Worm (Caenorhabditis elegans) whole organism, midembryonic: Measurements from ENCODE around the gene cest-2.2.
"Not testable (repeated sequence)": the region's sequence is repeated elsewhere in the genome, so short reads cannot be mapped to it uniquely, and the experiment has no call there.

ENCODE experiments used
- T22C8.4 ChIP-seq: fragments of 200-800 bp; sonication (Bioruptor generic); IDR thresholded peaks from 2 replicates; pipeline ENCODE4 v1.3.6; 2022; ENCODE audit warnings: missing genetic modification characterization, missing compliant biosample characterization
- cog-1 ChIP-seq: sonication (generic microtip); optimal IDR thresholded peaks from 2 replicates; lab custom pipeline; 2016; ENCODE audit warnings: missing genetic modification characterization, missing compliant biosample characterization
- flt-1 ChIP-seq: fragments of 200-800 bp; sonication (Bioruptor generic); IDR thresholded peaks from 2 replicates; pipeline ENCODE4 v1.3.6; 2022; ENCODE audit warnings: missing genetic modification characterization, missing compliant biosample characterization
- klf-2 ChIP-seq: fragments of 200-800 bp; sonication (Bioruptor generic); conservative IDR thresholded peaks from 2 replicates; pipeline ENCODE4 v1.3.6; 2022; ENCODE audit warnings: missing genetic modification reagents, missing genetic modification characterization, missing compliant biosample characterization
- med-1 ChIP-seq: sonication (generic microtip); optimal IDR thresholded peaks from 2 replicates; lab custom pipeline; 2017; ENCODE audit warnings: missing genetic modification characterization, mild to moderate bottlenecking, missing compliant biosample characterization, antibody characterized with exemption, missing genetic modification reagents; ENCODE audit not compliant: insufficient read depth
- ref-1 ChIP-seq: fragments of 200-800 bp; sonication (Bioruptor generic); conservative IDR thresholded peaks from 2 replicates; pipeline ENCODE4 v1.3.6; 2022; ENCODE audit warnings: missing genetic modification reagents, missing genetic modification characterization, missing compliant biosample characterization
- tab-1 ChIP-seq: fragments of 200-800 bp; sonication (Bioruptor generic); IDR thresholded peaks from 2 replicates; pipeline ENCODE4 v1.3.6; 2022; ENCODE audit warnings: missing genetic modification characterization, missing compliant biosample characterization
- ztf-23 ChIP-seq: fragments of 200-800 bp; sonication (Bioruptor generic); IDR thresholded peaks from 2 replicates; pipeline ENCODE4 v1.3.6; 2022; ENCODE audit warnings: missing genetic modification reagents, missing genetic modification characterization, missing compliant biosample characterization
- ztf-29 ChIP-seq: fragments of 200-800 bp; sonication (Bioruptor generic); IDR thresholded peaks from 2 replicates; pipeline ENCODE4 v1.3.6; 2022; ENCODE audit warnings: missing genetic modification reagents, missing genetic modification characterization, missing compliant biosample characterization

Gene cest-2.2

DNA sequence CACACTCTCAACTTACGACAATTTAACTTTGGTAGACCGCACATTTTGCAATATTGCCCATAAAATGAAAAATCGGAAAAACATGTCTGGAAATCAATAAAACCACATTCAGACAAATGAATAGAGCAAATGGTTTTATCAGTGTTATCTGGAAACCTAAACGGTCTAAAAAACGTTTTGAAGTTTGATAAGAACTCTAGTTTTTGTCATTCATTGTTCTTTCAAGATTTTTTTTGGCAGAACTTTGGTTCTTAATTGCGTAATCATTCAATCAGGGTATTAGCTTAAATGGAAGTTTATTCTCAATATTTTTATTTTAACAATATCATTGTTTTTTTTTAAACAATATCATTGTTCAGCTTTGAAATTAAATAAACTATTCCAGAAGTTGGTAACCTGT is at the start of gene cest-2.2:
Gene cest-2.2 (minus strand): TSS at position 140 of the 400 bp plus-strand sequence.
- TF ChIP-seq ref-1 (GFP tag; lab: Robert Waterston, UW) (no peak), ztf-23 (no peak), ztf-29 (GFP tag; lab: Robert Waterston, UW) (no peak), tab-1 (GFP tag; lab: Robert Waterston, UW) (no peak), klf-2 (GFP tag; lab: Robert Waterston, UW) (no peak), med-1 (GFP tag; lab: Kevin White, UChicago) (no peak), cog-1 (tag; lab: Kevin White, UChicago) (no peak), T22C8.4 (no peak), flt-1 (GFP tag; lab: Robert Waterston, UW) (no peak)

DNA sequence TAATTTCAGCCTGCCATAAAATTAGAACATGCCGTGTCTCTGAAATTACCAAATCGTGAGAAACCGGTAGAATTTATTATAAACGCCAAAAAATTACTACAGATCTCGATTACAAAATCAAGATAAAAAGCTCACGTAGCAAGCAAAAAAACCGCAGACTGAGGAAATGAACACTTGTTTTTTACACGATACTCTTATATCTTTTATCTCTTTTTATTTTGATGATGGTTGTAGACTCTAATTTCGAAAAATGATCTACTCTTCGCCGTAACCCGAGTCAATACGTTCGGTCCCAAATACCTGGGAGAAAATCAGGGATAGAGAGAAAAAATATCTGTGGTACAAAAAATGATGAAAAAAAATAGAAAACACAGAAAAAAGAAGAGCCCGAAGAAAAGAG is 48.0 kb upstream of the cest-2.2 start:
- TF ChIP-seq tab-1 (GFP tag; lab: Robert Waterston, UW) (no peak), cog-1 (tag; lab: Kevin White, UChicago) (no peak), med-1 (GFP tag; lab: Kevin White, UChicago) (no peak), klf-2 (GFP tag; lab: Robert Waterston, UW) (no peak), ztf-23 (no peak), flt-1 (GFP tag; lab: Robert Waterston, UW) (no peak), ref-1 (GFP tag; lab: Robert Waterston, UW) (no peak), ztf-29 (GFP tag; lab: Robert Waterston, UW) (no peak), T22C8.4 (no peak)

DNA sequence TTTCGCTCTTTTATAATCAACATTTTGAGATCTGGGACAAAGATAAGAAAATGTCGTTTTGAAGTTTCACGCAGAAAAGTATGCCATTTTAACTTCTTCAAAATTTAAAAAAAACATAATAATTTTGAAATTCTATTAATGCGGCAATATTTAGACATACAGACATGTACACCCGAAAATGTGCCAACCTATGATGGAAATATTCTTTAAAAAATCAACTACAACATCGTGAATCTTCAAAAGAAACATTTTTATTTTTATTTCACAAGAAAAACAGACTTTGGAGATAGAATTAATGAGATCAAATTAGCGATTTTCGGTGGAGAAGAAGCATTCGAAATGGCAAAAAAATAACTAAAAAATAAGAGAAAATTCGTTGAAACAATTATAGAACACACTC is 40.0 kb upstream of the cest-2.2 start, which contains the start of gene T16A9.5:
Gene T16A9.5 (minus strand): TSS at position 101 of the 400 bp plus-strand sequence.
- TF ChIP-seq klf-2 (GFP tag; lab: Robert Waterston, UW) = no peak
- no peak for TF ChIP-seq ztf-23
- no peak for TF ChIP-seq ref-1 (GFP tag; lab: Robert Waterston, UW)
- TF ChIP-seq ztf-29 (GFP tag; lab: Robert Waterston, UW) = no peak
- no peak for TF ChIP-seq flt-1 (GFP tag; lab: Robert Waterston, UW)
- TF ChIP-seq cog-1 (tag; lab: Kevin White, UChicago) = no peak

DNA sequence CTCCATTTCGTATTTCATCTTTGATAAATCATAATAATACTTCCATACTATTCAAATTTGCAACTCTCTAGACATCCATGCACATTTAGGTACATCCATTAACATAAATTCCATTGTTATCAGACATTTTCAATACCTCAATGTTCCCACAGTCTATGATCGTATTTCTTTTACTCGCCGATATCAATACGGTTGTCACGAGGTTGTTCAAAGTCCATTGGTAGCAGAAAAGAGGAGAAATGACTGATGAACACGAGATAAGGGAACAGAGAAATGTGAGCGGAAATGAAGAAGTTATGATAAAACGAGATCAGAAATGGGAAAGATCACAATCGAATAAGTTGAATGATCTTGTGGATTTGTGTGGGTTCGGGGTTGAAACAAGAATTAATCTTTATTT is 37.7 kb upstream of the cest-2.2 start:
- TF ChIP-seq cog-1 (tag; lab: Kevin White, UChicago) (no peak), ref-1 (GFP tag; lab: Robert Waterston, UW) (no peak), ztf-23 (no peak), tab-1 (GFP tag; lab: Robert Waterston, UW) (no peak), T22C8.4 (no peak), ztf-29 (GFP tag; lab: Robert Waterston, UW) (no peak), flt-1 (GFP tag; lab: Robert Waterston, UW) (no peak), klf-2 (GFP tag; lab: Robert Waterston, UW) (no peak), med-1 (GFP tag; lab: Kevin White, UChicago) (no peak)

DNA sequence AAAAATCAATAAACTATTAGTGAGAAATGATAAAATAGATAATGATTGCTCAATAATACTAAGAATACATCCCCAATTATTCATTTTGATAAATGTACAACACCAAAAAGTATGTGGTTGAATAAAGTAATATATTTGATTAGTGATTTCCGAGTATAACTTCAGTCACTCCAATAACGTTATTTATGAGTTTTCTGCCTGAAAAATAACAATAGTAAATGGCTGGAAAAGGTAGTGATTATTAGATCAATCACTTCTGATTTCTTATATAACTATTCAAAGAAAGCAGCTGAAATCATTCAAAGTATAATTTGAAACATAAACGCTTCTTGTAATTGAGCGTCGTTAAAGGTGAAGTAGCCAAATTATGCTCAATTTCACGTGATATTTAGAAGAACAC is 35.6 kb upstream of the cest-2.2 start, which contains the start of gene str-230:
Gene str-230 (minus strand): TSS at position 101 of the 400 bp plus-strand sequence.
- TF ChIP-seq med-1 (GFP tag; lab: Kevin White, UChicago) = no peak
- TF ChIP-seq T22C8.4 = no peak
- TF ChIP-seq flt-1 (GFP tag; lab: Robert Waterston, UW) = no peak
- TF ChIP-seq ref-1 (GFP tag; lab: Robert Waterston, UW) = no peak
- no peak for TF ChIP-seq ztf-23
- TF ChIP-seq tab-1 (GFP tag; lab: Robert Waterston, UW) = no peak
- TF ChIP-seq cog-1 (tag; lab: Kevin White, UChicago) = no peak
- TF ChIP-seq klf-2 (GFP tag; lab: Robert Waterston, UW) = no peak
- no peak for TF ChIP-seq ztf-29 (GFP tag; lab: Robert Waterston, UW)

DNA sequence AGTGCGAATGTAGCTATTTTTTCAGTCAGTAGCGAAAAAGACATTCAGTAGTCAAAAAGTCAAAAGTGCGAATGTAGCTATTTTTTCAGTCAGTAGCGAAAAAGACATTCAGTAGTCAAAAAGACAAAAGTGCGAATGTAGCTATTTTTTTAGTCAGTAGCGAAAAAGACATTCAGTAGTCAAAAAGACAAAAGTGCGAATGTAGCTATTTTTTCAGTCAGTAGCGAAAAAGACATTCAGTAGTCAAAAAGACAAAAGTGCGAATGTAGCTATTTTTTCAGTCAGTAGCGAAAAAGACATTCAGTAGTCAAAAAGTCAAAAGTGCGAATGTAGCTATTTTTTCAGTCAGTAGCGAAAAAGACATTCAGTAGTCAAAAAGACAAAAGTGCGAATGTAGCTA is 30.1 kb upstream of the cest-2.2 start, which contains the start of gene T16A9.3:
Gene T16A9.3 (plus strand): TSS at position 301 of the 400 bp plus-strand sequence.
- TF ChIP-seq ztf-29 (GFP tag; lab: Robert Waterston, UW); ztf-23; flt-1 (GFP tag; lab: Robert Waterston, UW): not testable (repeated sequence)

DNA sequence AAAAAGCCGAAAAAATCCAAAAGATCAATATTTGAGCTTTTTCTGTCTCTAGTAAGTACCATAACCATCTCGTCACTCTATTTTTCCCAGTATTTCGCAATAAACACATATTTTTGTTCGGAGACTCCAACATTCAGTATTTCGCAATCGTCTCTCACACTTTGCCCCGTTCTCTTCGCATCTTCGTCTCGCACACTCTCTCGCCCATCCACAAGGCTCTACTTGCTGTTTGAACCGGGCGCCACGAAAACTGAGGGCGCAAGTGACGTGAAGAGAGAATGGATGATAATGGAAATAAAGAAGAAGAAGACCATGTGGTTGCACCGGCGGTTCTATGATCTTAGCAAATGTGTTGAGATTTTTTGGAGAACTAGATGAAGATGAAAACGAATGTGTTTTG is 24.9 kb upstream of the cest-2.2 start:
- no peak for TF ChIP-seq flt-1 (GFP tag; lab: Robert Waterston, UW)

DNA sequence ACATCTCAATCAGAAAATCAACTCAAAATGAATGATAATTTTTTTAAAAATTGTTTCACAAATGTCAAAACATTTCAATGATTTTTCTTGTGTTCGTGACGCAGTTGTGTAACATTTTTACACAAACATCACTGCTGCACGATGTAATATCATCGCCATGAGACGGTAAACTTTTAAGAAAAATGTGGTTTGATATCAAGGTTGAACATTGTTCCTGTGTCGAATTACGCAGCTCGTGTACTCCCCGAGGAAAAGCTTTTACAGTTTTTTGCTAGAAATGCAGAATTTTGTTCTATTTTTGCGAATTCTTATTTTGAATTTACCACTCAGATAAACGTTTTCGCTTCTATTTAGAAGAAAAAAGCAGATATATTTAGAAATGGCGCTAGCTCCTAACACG is 22.5 kb upstream of the cest-2.2 start:
- TF ChIP-seq klf-2 (GFP tag; lab: Robert Waterston, UW) (no peak), tab-1 (GFP tag; lab: Robert Waterston, UW) (no peak), cog-1 (tag; lab: Kevin White, UChicago) (no peak), ztf-23 (no peak), ref-1 (GFP tag; lab: Robert Waterston, UW) (no peak), T22C8.4 (no peak), med-1 (GFP tag; lab: Kevin White, UChicago) (no peak)

DNA sequence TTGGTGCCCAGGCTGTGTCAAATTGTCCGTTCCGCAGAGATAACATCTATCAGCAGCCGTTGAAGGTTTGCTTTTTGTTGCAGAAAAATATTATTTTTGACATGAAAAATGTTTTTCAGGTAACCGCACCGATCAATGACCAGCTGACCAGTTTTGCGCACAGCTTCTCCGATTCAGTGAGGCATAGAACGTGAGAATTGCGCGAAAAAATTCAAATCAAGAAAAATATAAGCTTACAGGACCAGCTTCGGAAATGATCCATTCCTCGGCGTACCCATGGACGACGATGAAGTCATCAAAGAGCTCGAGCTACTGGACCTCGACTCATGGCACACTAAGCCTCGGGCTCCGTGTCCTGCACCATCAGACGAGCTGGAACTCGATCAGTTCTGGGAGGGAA is 19.4 kb upstream of the cest-2.2 start:
- no peak for TF ChIP-seq tab-1 (GFP tag; lab: Robert Waterston, UW)
- TF ChIP-seq ztf-23 = no peak
- TF ChIP-seq med-1 (GFP tag; lab: Kevin White, UChicago) = no peak
- TF ChIP-seq flt-1 (GFP tag; lab: Robert Waterston, UW) = no peak
- TF ChIP-seq ztf-29 (GFP tag; lab: Robert Waterston, UW) = no peak
- TF ChIP-seq T22C8.4 = no peak
- TF ChIP-seq klf-2 (GFP tag; lab: Robert Waterston, UW) = no peak
- no peak for TF ChIP-seq ref-1 (GFP tag; lab: Robert Waterston, UW)

DNA sequence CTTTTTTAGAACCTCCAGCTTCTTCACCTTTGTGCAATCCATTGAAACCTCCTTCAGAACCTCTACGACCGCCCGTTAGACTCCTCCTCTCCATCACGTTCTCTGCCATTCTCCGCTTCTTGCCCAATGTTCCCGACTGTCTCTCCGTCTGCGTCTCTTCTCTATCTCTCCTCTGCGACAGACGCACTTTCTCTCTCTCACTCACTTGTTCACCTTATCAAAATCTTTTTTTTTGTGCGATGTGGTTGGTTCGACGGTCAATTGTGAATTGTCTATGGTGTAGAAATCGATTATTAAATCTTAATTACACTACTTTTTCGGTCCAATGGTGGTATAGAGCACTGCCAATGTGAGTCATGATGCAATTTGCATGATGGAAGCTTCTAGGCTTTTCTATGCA is 18.3 kb upstream of the cest-2.2 start, which contains the start of gene atfs-1:
Gene atfs-1 (plus strand): TSS at position 213 of the 400 bp plus-strand sequence.
- TF ChIP-seq T22C8.4 = no peak
- no peak for TF ChIP-seq cog-1 (tag; lab: Kevin White, UChicago)
